Fruit fly (Drosophila melanogaster) whole organism, embryonic: ENCODE data around the gene CG8460.

ENCODE experiments used
- BEAF-32 ChIP-seq: fragments of 200-800 bp; sonication (Bioruptor generic); optimal IDR thresholded peaks from 3 replicates; lab custom pipeline; 2017; ENCODE audit warnings: missing biosample characterization, missing genetic modification characterization, mild to moderate bottlenecking, moderate library complexity, missing genetic modification reagents
- CG10431 ChIP-seq: fragments of 200-800 bp; sonication (Bioruptor generic); optimal IDR thresholded peaks from 3 replicates; lab custom pipeline; 2018; ENCODE audit warnings: missing biosample characterization, mild to moderate bottlenecking, missing genetic modification characterization
- CG10565 ChIP-seq: fragments of 200-800 bp; sonication (Bioruptor generic); optimal IDR thresholded peaks from 3 replicates; lab custom pipeline; 2016; ENCODE audit warnings: missing biosample characterization, mild to moderate bottlenecking, missing genetic modification characterization
- CG11093 ChIP-seq: fragments of 200-800 bp; sonication (Bioruptor generic); IDR thresholded peaks from 3 replicates; pipeline ENCODE4 v1.3.6; 2022; ENCODE audit warnings: missing biosample characterization, missing genetic modification characterization
- CG11398 ChIP-seq: fragments of 200-800 bp; sonication (Bioruptor generic); optimal IDR thresholded peaks from 2 replicates; lab custom pipeline; 2016; ENCODE audit warnings: missing biosample characterization, missing genetic modification characterization
- CG13296 ChIP-seq: fragments of 200-800 bp; sonication (Bioruptor generic); optimal IDR thresholded peaks from 3 replicates; lab custom pipeline; 2018; ENCODE audit warnings: missing biosample characterization, mild to moderate bottlenecking, missing genetic modification characterization
- CG13775 ChIP-seq: fragments of 200-800 bp; sonication (Bioruptor generic); optimal IDR thresholded peaks from 3 replicates; lab custom pipeline; 2017; ENCODE audit warnings: missing biosample characterization, mild to moderate bottlenecking, missing genetic modification characterization
- CG13894 ChIP-seq: fragments of 200-800 bp; sonication (Bioruptor generic); optimal IDR thresholded peaks from 3 replicates; lab custom pipeline; 2018; ENCODE audit warnings: missing biosample characterization, mild to moderate bottlenecking, missing genetic modification characterization, moderate library complexity
- CG14710 ChIP-seq: fragments of 200-800 bp; sonication (Bioruptor generic); optimal IDR thresholded peaks from 3 replicates; lab custom pipeline; 2019; ENCODE audit warnings: missing biosample characterization, mild to moderate bottlenecking, missing genetic modification characterization, moderate library complexity
- CG14965 ChIP-seq: fragments of 200-800 bp; sonication (Bioruptor generic); optimal IDR thresholded peaks from 2 replicates; lab custom pipeline; 2016; ENCODE audit warnings: missing biosample characterization, missing genetic modification characterization, borderline replicate concordance
- CG15696 ChIP-seq: fragments of 200-800 bp; sonication (Bioruptor generic); optimal IDR thresholded peaks from 2 replicates; lab custom pipeline; 2019; ENCODE audit warnings: missing biosample characterization, mild to moderate bottlenecking, missing genetic modification characterization, moderate library complexity
- CG16863 ChIP-seq: fragments of 200-800 bp; sonication (Bioruptor generic); optimal IDR thresholded peaks from 3 replicates; lab custom pipeline; 2016; ENCODE audit warnings: missing biosample characterization, missing genetic modification characterization
- CG17328 ChIP-seq: fragments of 200-800 bp; sonication (Bioruptor generic); IDR thresholded peaks from 2 replicates; pipeline ENCODE4 v1.3.6; 2022; ENCODE audit warnings: missing biosample characterization, missing genetic modification characterization
- CG17359 ChIP-seq: fragments of 200-800 bp; sonication (Bioruptor generic); optimal IDR thresholded peaks from 3 replicates; lab custom pipeline; 2018; ENCODE audit warnings: missing biosample characterization, mild to moderate bottlenecking, missing genetic modification characterization, moderate library complexity
- CG17802 ChIP-seq: fragments of 200-800 bp; sonication (Bioruptor generic); optimal IDR thresholded peaks from 2 replicates; lab custom pipeline; 2018; ENCODE audit warnings: missing biosample characterization, mild to moderate bottlenecking, missing genetic modification characterization, moderate library complexity
- CG18011 ChIP-seq: fragments of 200-800 bp; sonication (Bioruptor generic); optimal IDR thresholded peaks from 2 replicates; lab custom pipeline; 2017; ENCODE audit warnings: missing biosample characterization, missing genetic modification characterization, mild to moderate bottlenecking, moderate library complexity, missing genotype
- CG2202 ChIP-seq: fragments of 200-800 bp; sonication (Bioruptor generic); optimal IDR thresholded peaks from 2 replicates; lab custom pipeline; 2018; ENCODE audit warnings: missing biosample characterization, mild to moderate bottlenecking, missing genetic modification characterization
- CG2678 ChIP-seq: fragments of 200-800 bp; sonication (Bioruptor generic); optimal IDR thresholded peaks from 3 replicates; lab custom pipeline; 2019; ENCODE audit warnings: missing biosample characterization, mild to moderate bottlenecking, missing genetic modification characterization, moderate library complexity
- CG32532 ChIP-seq: fragments of 200-800 bp; sonication (Bioruptor generic); IDR thresholded peaks from 2 replicates; pipeline ENCODE4 v1.3.6; 2022; ENCODE audit warnings: missing biosample characterization, missing genetic modification characterization
- CG33213 ChIP-seq: fragments of 200-800 bp; sonication (Bioruptor generic); optimal IDR thresholded peaks from 3 replicates; lab custom pipeline; 2016; ENCODE audit warnings: missing biosample characterization, missing genetic modification characterization
- CG5953 ChIP-seq: fragments of 200-800 bp; sonication (Bioruptor generic); IDR thresholded peaks from 2 replicates; pipeline ENCODE4 v1.3.6; 2022; ENCODE audit warnings: missing biosample characterization, missing genetic modification characterization
- CG7839 ChIP-seq: fragments of 200-800 bp; sonication (Bioruptor generic); optimal IDR thresholded peaks from 3 replicates; lab custom pipeline; 2018; ENCODE audit warnings: missing biosample characterization, mild to moderate bottlenecking, missing genetic modification characterization, moderate library complexity
- Deaf1 ChIP-seq: fragments of 200-800 bp; optimal IDR thresholded peaks from 3 replicates; lab custom pipeline; 2019; ENCODE audit warnings: missing biosample characterization, mild to moderate bottlenecking, missing genetic modification characterization, moderate library complexity
- Doc3 ChIP-seq: fragments of 200-800 bp; sonication (Bioruptor generic); IDR thresholded peaks from 3 replicates; pipeline ENCODE4 v1.3.6; 2022; ENCODE audit warnings: missing biosample characterization, missing genetic modification characterization; ENCODE audit not compliant: partially characterized antibody
- Gug ChIP-seq: fragments of 200-800 bp; sonication (Bioruptor generic); IDR thresholded peaks from 4 replicates; pipeline ENCODE4 v1.3.6; 2022; ENCODE audit warnings: missing biosample characterization, missing genetic modification characterization
- HLHmδ ChIP-seq: fragments of 200-800 bp; sonication (Bioruptor generic); optimal IDR thresholded peaks from 2 replicates; lab custom pipeline; 2018; ENCODE audit warnings: missing biosample characterization, mild to moderate bottlenecking, missing genetic modification characterization, moderate library complexity
- MBD-R2 ChIP-seq: fragments of 200-800 bp; sonication (Bioruptor generic); IDR thresholded peaks from 2 replicates; pipeline ENCODE4 v1.3.6; 2022; ENCODE audit warnings: missing biosample characterization, missing genetic modification characterization
- Meics ChIP-seq: fragments of 200-800 bp; sonication (Bioruptor generic); optimal IDR thresholded peaks from 2 replicates; lab custom pipeline; 2017; ENCODE audit warnings: missing biosample characterization, mild to moderate bottlenecking, missing genetic modification characterization
- NK7.1 ChIP-seq: fragments of 200-800 bp; sonication (Bioruptor generic); optimal IDR thresholded peaks from 3 replicates; lab custom pipeline; 2016; ENCODE audit warnings: missing biosample characterization, missing genetic modification characterization
- Nf-YC ChIP-seq: fragments of 200-800 bp; optimal IDR thresholded peaks from 3 replicates; lab custom pipeline; 2019; ENCODE audit warnings: missing biosample characterization, mild to moderate bottlenecking, missing genetic modification characterization, moderate library complexity
- ara ChIP-seq: fragments of 200-800 bp; sonication (Bioruptor generic); IDR thresholded peaks from 2 replicates; pipeline ENCODE4 v1.3.6; 2022; ENCODE audit warnings: missing biosample characterization, missing genetic modification characterization
- crol ChIP-seq: fragments of 200-800 bp; sonication (Bioruptor generic); IDR thresholded peaks from 2 replicates; pipeline ENCODE4 v1.3.6; 2022; ENCODE audit warnings: missing biosample characterization, missing genetic modification characterization
- dimm ChIP-seq: fragments of 200-800 bp; sonication (Bioruptor generic); IDR thresholded peaks from 2 replicates; pipeline ENCODE4 v1.3.6; 2022; ENCODE audit warnings: missing biosample characterization, missing genetic modification characterization
- dysf ChIP-seq: fragments of 200-800 bp; sonication (Bioruptor generic); IDR thresholded peaks from 3 replicates; pipeline ENCODE4 v1.3.6; 2022; ENCODE audit warnings: missing biosample characterization, missing genetic modification characterization
- emc ChIP-seq: fragments of 200-800 bp; sonication (Bioruptor generic); optimal IDR thresholded peaks from 2 replicates; lab custom pipeline; 2016; ENCODE audit warnings: missing biosample characterization, missing genetic modification characterization
- exex ChIP-seq: fragments of 200-800 bp; sonication (Bioruptor generic); optimal IDR thresholded peaks from 4 replicates; lab custom pipeline; 2018; ENCODE audit warnings: missing biosample characterization, mild to moderate bottlenecking, missing genetic modification characterization, moderate library complexity
- fu2 ChIP-seq: fragments of 200-800 bp; sonication (Bioruptor generic); optimal IDR thresholded peaks from 2 replicates; lab custom pipeline; 2016; ENCODE audit warnings: missing biosample characterization, missing genetic modification characterization
- lab ChIP-seq: fragments of 200-800 bp; sonication (Bioruptor generic); optimal IDR thresholded peaks from 3 replicates; lab custom pipeline; 2017; ENCODE audit warnings: missing biosample characterization, missing genetic modification characterization, mild to moderate bottlenecking, moderate library complexity, missing genetic modification reagents
- mam ChIP-seq: fragments of 200-800 bp; sonication (Bioruptor generic); optimal IDR thresholded peaks from 3 replicates; lab custom pipeline; 2016; ENCODE audit warnings: missing biosample characterization, missing genetic modification characterization
- mld ChIP-seq: fragments of 200-800 bp; sonication (Bioruptor generic); IDR thresholded peaks from 3 replicates; pipeline ENCODE4 v1.3.6; 2022; ENCODE audit warnings: missing biosample characterization, missing genetic modification characterization; ENCODE audit not compliant: partially characterized antibody
- nerfin-1 ChIP-seq: fragments of 200-800 bp; sonication (Bioruptor generic); optimal IDR thresholded peaks from 3 replicates; lab custom pipeline; 2019; ENCODE audit warnings: missing biosample characterization, mild to moderate bottlenecking, missing genetic modification characterization, moderate library complexity
- prd ChIP-seq, 3 experiments: fragments of >200 bp in 2 of 3; fragments of 200-800 bp in 1 of 3; sonication (Bioruptor generic) in 1 of 3; optimal IDR thresholded peaks in 2 of 3; IDR thresholded peaks in 1 of 3; 2 replicates in 2 of 3; 3 replicates in 1 of 3; pipeline versions ENCODE4 v1.3.6 to Lab custom; 2017 to 2022; ENCODE audit warnings: missing biosample characterization in 1 of 3, missing genetic modification characterization in 1 of 3
- scrt ChIP-seq: fragments of 200-800 bp; sonication (Bioruptor generic); optimal IDR thresholded peaks from 2 replicates; lab custom pipeline; 2018; ENCODE audit warnings: missing biosample characterization, mild to moderate bottlenecking, missing genetic modification characterization, moderate library complexity
- sens ChIP-seq: fragments of 200-800 bp; sonication (Bioruptor generic); peaks from one replicate; lab custom pipeline; 2016; ENCODE audit warnings: missing biosample characterization, missing genetic modification characterization
- stwl ChIP-seq: fragments of 200-800 bp; sonication (Bioruptor generic); optimal IDR thresholded peaks from 3 replicates; lab custom pipeline; 2018; ENCODE audit warnings: missing biosample characterization, mild to moderate bottlenecking, missing genetic modification characterization, moderate library complexity
- unc-4 ChIP-seq: fragments of 200-800 bp; sonication (Bioruptor generic); IDR thresholded peaks from 2 replicates; pipeline ENCODE4 v1.3.6; 2022; ENCODE audit warnings: missing biosample characterization, missing genetic modification characterization; ENCODE audit not compliant: partially characterized antibody
- unpg ChIP-seq: fragments of 200-800 bp; sonication (Bioruptor generic); optimal IDR thresholded peaks from 3 replicates; lab custom pipeline; 2018; ENCODE audit warnings: missing biosample characterization, mild to moderate bottlenecking, missing genetic modification characterization, moderate library complexity
- wor ChIP-seq: fragments of 200-800 bp; sonication (Bioruptor generic); IDR thresholded peaks from 2 replicates; pipeline ENCODE4 v1.3.6; 2022; ENCODE audit warnings: missing biosample characterization, missing genetic modification characterization
- zen ChIP-seq: fragments of 200-800 bp; sonication (Bioruptor generic); optimal IDR thresholded peaks from 3 replicates; lab custom pipeline; 2018; ENCODE audit warnings: missing biosample characterization, mild to moderate bottlenecking, missing genetic modification characterization, moderate library complexity

The CG8460 gene

DNA sequence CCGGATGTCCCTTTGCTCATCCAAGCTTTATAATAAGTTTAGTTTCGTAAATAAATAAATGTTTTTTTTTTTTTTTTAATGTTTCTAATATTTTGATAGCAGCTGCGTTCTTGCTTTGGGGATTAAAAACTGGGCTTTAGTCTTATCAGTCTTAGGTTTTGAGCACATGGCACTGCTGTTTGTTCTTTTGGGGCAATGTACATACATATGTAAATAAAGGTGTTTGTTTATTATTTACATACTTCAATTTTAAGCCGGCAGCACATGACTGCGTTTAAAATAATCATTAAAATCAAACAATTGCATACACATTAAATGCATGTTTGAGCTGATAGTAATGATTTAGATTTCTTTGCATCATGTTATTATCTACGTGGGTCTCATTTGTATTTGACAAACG is 32.8 kb upstream of the CG8460 start (continued):
- TF ChIP-seq Gug (GFP tag; lab: Robert Waterston, UW): no peak; the same call in 3 of the 4 replicates
- TF ChIP-seq lab (GFP tag; lab: Kevin White, UChicago): peak; percentile 88
- TF ChIP-seq zen (tag; lab: Kevin White, UChicago): peak; percentile 53
- peak; percentile 54 for TF ChIP-seq stwl (tag; lab: Kevin White, UChicago)
- no peak for TF ChIP-seq Doc3 (GFP tag; lab: Robert Waterston, UW)
- no peak for TF ChIP-seq wor (GFP tag; lab: Robert Waterston, UW)
- TF ChIP-seq prd (optimal IDR thresholded peaks at IDR 0.05; lab: Kevin White, UChicago): no peak
- 0 out of 3 replicates have a peak, but pooled peaks have one; percentile 38 for TF ChIP-seq prd (GFP tag; IDR thresholded peaks at IDR 0.05; lab: Robert Waterston, UW)
- peak; percentile 85 for TF ChIP-seq CG33213 (GFP tag; lab: Kevin White, UChicago)
- no peak for TF ChIP-seq crol
- peak; percentile 64 for TF ChIP-seq CG10565
- TF ChIP-seq CG13296 (GFP tag; lab: Kevin White, UChicago): peak; percentile 67
- peak; percentile 85 for TF ChIP-seq CG11398 (GFP tag; lab: Kevin White, UChicago)
- TF ChIP-seq unpg (GFP tag; lab: Kevin White, UChicago): peak; percentile 81
- no peak for TF ChIP-seq unc-4 (GFP tag; lab: Robert Waterston, UW)
- no peak for TF ChIP-seq Deaf1 (tag; lab: Kevin White, UChicago)
- TF ChIP-seq CG7839 (tag; lab: Kevin White, UChicago): peak; percentile 65
- peak; percentile 84 for TF ChIP-seq CG2678 (tag; lab: Kevin White, UChicago)
- TF ChIP-seq CG14710 (tag; lab: Kevin White, UChicago): peak; percentile 88
- TF ChIP-seq fu2 (GFP tag; lab: Kevin White, UChicago): no peak
- TF ChIP-seq emc: no peak
- no peak for TF ChIP-seq BEAF-32 (GFP tag; lab: Kevin White, UChicago)
- peak; percentile 52 for TF ChIP-seq CG13775 (GFP tag; lab: Kevin White, UChicago)
- TF ChIP-seq CG14965: peak; percentile 64
- peak; percentile 66 for TF ChIP-seq scrt (GFP tag; lab: Kevin White, UChicago)
- TF ChIP-seq NK7.1 (GFP tag; lab: Kevin White, UChicago): peak; percentile 65
- peak; percentile 46 for TF ChIP-seq Meics (GFP tag; lab: Kevin White, UChicago)
- TF ChIP-seq nerfin-1 (tag; lab: Kevin White, UChicago): peak; percentile 78
- TF ChIP-seq CG17359 (tag; lab: Kevin White, UChicago): peak; percentile 92
- TF ChIP-seq Nf-YC (tag; lab: Kevin White, UChicago): peak; percentile 23
- TF ChIP-seq dimm (GFP tag; lab: Robert Waterston, UW): no peak
- TF ChIP-seq sens (GFP tag; lab: Kevin White, UChicago): peak; percentile 99
- no peak for TF ChIP-seq mam (GFP tag; lab: Kevin White, UChicago)
- TF ChIP-seq CG15696 (tag; lab: Kevin White, UChicago): peak; percentile 92
- peak; percentile 55 for TF ChIP-seq HLHmδ
- no peak for TF ChIP-seq mld (GFP tag; lab: Robert Waterston, UW)
- TF ChIP-seq CG10431 (GFP tag; lab: Kevin White, UChicago): peak; percentile 79
- TF ChIP-seq CG2202 (tag; lab: Kevin White, UChicago): peak; percentile 92
- peak; percentile 29; the same call in 1 of the 3 replicates for TF ChIP-seq dysf (GFP tag; lab: Robert Waterston, UW)
- peak; percentile 71; the same call in 1 of the 2 replicates for TF ChIP-seq CG5953 (GFP tag; lab: Robert Waterston, UW)
- TF ChIP-seq CG11093 (GFP tag; lab: Robert Waterston, UW): no peak; the same call in 2 of the 3 replicates
- TF ChIP-seq CG13894 (tag; lab: Kevin White, UChicago): no peak
- peak; percentile 81 for TF ChIP-seq CG16863 (GFP tag; lab: Kevin White, UChicago)
- peak; percentile 84 for TF ChIP-seq ara (GFP tag; lab: Robert Waterston, UW)
- TF ChIP-seq CG32532 (GFP tag; lab: Robert Waterston, UW): no peak
- peak; percentile 66 for TF ChIP-seq CG17328
- no peak for TF ChIP-seq MBD-R2
- TF ChIP-seq exex: no peak
- TF ChIP-seq CG18011 (GFP tag; lab: Kevin White, UChicago): no peak
- TF ChIP-seq CG17802 (tag; lab: Kevin White, UChicago): peak; percentile 37
